In genomic region chrX:8536649-8537048, dm6 we compare ENCODE assay signal across 1 fruit fly cellular context.
TF ChIP-seq lines count a peak whose summit lies in the region.

No protein-coding gene starts in this region.

TF ChIP-seq in whole organism, embryonic, 481 proteins besides CTCF, POLR2A, EP300 and RAD21 (continued from another document and continues in another):
- TF ChIP-seq CG10959 (GFP tag; IDR thresholded peaks at IDR 0.05; lab: Robert Waterston, UW): no peak
- TF ChIP-seq Lhr (GFP tag; optimal IDR thresholded peaks at IDR 0.05; lab: Kevin White, UChicago): no peak
- TF ChIP-seq CG11696 (GFP tag; IDR thresholded peaks at IDR 0.05; lab: Robert Waterston, UW): no peak
- no peak for TF ChIP-seq fd96Cb (tag; optimal IDR thresholded peaks at IDR 0.05; lab: Kevin White, UChicago)
- no peak for TF ChIP-seq zen (tag; optimal IDR thresholded peaks at IDR 0.05; lab: Kevin White, UChicago)
- TF ChIP-seq CG1602 (GFP tag; optimal IDR thresholded peaks at IDR 0.05; lab: Kevin White, UChicago): no peak
- TF ChIP-seq CrebB (tag; optimal IDR thresholded peaks at IDR 0.05; lab: Kevin White, UChicago): no peak
- no peak for TF ChIP-seq CG18764 (GFP tag; optimal IDR thresholded peaks at IDR 0.05; lab: Kevin White, UChicago)
- no peak; the same call in 1 of the 2 replicates for TF ChIP-seq bowl (GFP tag; IDR thresholded peaks at IDR 0.05; lab: Robert Waterston, UW)
- no peak for TF ChIP-seq Dip3 (GFP tag; optimal IDR thresholded peaks at IDR 0.05; lab: Kevin White, UChicago)
- no peak for TF ChIP-seq pita (GFP tag; optimal IDR thresholded peaks at IDR 0.05; lab: Kevin White, UChicago)
- no peak for TF ChIP-seq Dbx (GFP tag; IDR thresholded peaks at IDR 0.05; lab: Robert Waterston, UW)
- peak; percentile 56 for TF ChIP-seq lab (GFP tag; optimal IDR thresholded peaks at IDR 0.05; lab: Kevin White, UChicago)
- no peak for TF ChIP-seq Hmr (GFP tag; optimal IDR thresholded peaks at IDR 0.05; lab: Kevin White, UChicago)
- TF ChIP-seq nom (GFP tag; optimal IDR thresholded peaks at IDR 0.05; lab: Kevin White, UChicago): no peak
- TF ChIP-seq CG14441 (GFP tag; IDR thresholded peaks at IDR 0.05; lab: Robert Waterston, UW): peak; percentile 42; the same call in 1 of the 2 replicates
- TF ChIP-seq Lim3 (GFP tag; IDR thresholded peaks at IDR 0.05; lab: Robert Waterston, UW): no peak
- 0 out of 2 replicates have a peak, but pooled peaks have one; percentile 16 for TF ChIP-seq Nf-YA (GFP tag; IDR thresholded peaks at IDR 0.05; lab: Robert Waterston, UW)
- TF ChIP-seq HLH54F (GFP tag; optimal IDR thresholded peaks at IDR 0.05; lab: Kevin White, UChicago): no peak
- peak; percentile 58 for TF ChIP-seq sisA (GFP tag; IDR thresholded peaks at IDR 0.05; lab: Robert Waterston, UW)
- no peak for TF ChIP-seq crol (GFP tag; IDR thresholded peaks at IDR 0.05; lab: Robert Waterston, UW)
- TF ChIP-seq wor (GFP tag; IDR thresholded peaks at IDR 0.05; lab: Robert Waterston, UW): peak; percentile 13; the same call in 1 of the 2 replicates
- TF ChIP-seq CG10979 (tag; optimal IDR thresholded peaks at IDR 0.05; lab: Kevin White, UChicago): no peak
- no peak for TF ChIP-seq slou (GFP tag; optimal IDR thresholded peaks at IDR 0.05; lab: Kevin White, UChicago)
- TF ChIP-seq jing (GFP tag; optimal IDR thresholded peaks at IDR 0.05; lab: Kevin White, UChicago): no peak
- no peak for TF ChIP-seq H15 (GFP tag; IDR thresholded peaks at IDR 0.05; lab: Robert Waterston, UW)
- TF ChIP-seq Sry-δ (GFP tag; optimal IDR thresholded peaks at IDR 0.05; lab: Kevin White, UChicago): no peak
- no peak for TF ChIP-seq Stat92E (GFP tag; optimal IDR thresholded peaks at IDR 0.05; lab: Kevin White, UChicago)
- TF ChIP-seq CG15479 (GFP tag; optimal IDR thresholded peaks at IDR 0.05; lab: Kevin White, UChicago): no peak
- TF ChIP-seq phol (tag; optimal IDR thresholded peaks at IDR 0.05; lab: Kevin White, UChicago): peak; percentile 1
- no peak for TF ChIP-seq usp (GFP tag; optimal IDR thresholded peaks at IDR 0.05; lab: Kevin White, UChicago)
- TF ChIP-seq wdn (GFP tag; IDR thresholded peaks at IDR 0.05; lab: Robert Waterston, UW): peak; percentile 39; the same call in 1 of the 2 replicates
- peak; percentile 62 for TF ChIP-seq sob (GFP tag; IDR thresholded peaks at IDR 0.05; lab: Robert Waterston, UW)
- TF ChIP-seq HLH3B (GFP tag; IDR thresholded peaks at IDR 0.05; lab: Robert Waterston, UW): 0 out of 2 replicates have a peak, but pooled peaks have one; percentile 41
- no peak for TF ChIP-seq Bdp1 (GFP tag; optimal IDR thresholded peaks at IDR 0.05; lab: Kevin White, UChicago)
- TF ChIP-seq Dip2 (GFP tag; IDR thresholded peaks at IDR 0.05; lab: Robert Waterston, UW): no peak
- 0 out of 3 replicates have a peak, but pooled peaks have one; percentile 38 for TF ChIP-seq CG11695 (GFP tag; IDR thresholded peaks at IDR 0.05; lab: Robert Waterston, UW)
- TF ChIP-seq Hsf (GFP tag; optimal IDR thresholded peaks at IDR 0.05; lab: Kevin White, UChicago): no peak
- TF ChIP-seq pros (GFP tag; optimal IDR thresholded peaks at IDR 0.05; lab: Kevin White, UChicago): no peak
- no peak for TF ChIP-seq emc (GFP tag; optimal IDR thresholded peaks at IDR 0.05; lab: Kevin White, UChicago)
- no peak for TF ChIP-seq CG2116 (GFP tag; optimal IDR thresholded peaks at IDR 0.05; lab: Kevin White, UChicago)
- no peak for TF ChIP-seq Awh (GFP tag; IDR thresholded peaks at IDR 0.05; lab: Robert Waterston, UW)
- TF ChIP-seq CG7987 (GFP tag; optimal IDR thresholded peaks at IDR 0.05; lab: Kevin White, UChicago): no peak
- TF ChIP-seq ATbp (GFP tag; optimal IDR thresholded peaks at IDR 0.05; lab: Kevin White, UChicago): no peak
- TF ChIP-seq CkIIα-i1 (GFP tag; IDR thresholded peaks at IDR 0.05; lab: Robert Waterston, UW): no peak
- TF ChIP-seq scrt (GFP tag; optimal IDR thresholded peaks at IDR 0.05; lab: Kevin White, UChicago): no peak
- peak; percentile 43; the same call in 1 of the 2 replicates for TF ChIP-seq CG6689 (GFP tag; IDR thresholded peaks at IDR 0.05; lab: Robert Waterston, UW)
- TF ChIP-seq run (tag; optimal IDR thresholded peaks at IDR 0.05; lab: Kevin White, UChicago): no peak
- no peak for TF ChIP-seq CG1529 (GFP tag; optimal IDR thresholded peaks at IDR 0.05; lab: Kevin White, UChicago)
- no peak for TF ChIP-seq Doc2 (GFP tag; IDR thresholded peaks at IDR 0.05; lab: Robert Waterston, UW)
- no peak for TF ChIP-seq CG2199 (GFP tag; IDR thresholded peaks at IDR 0.05; lab: Robert Waterston, UW)
- no peak for TF ChIP-seq CG6254 (GFP tag; optimal IDR thresholded peaks at IDR 0.05; lab: Kevin White, UChicago)
- no peak for TF ChIP-seq CG31365 (tag; optimal IDR thresholded peaks at IDR 0.05; lab: Kevin White, UChicago)
- TF ChIP-seq Ets65A (GFP tag; lab: Kevin White, UChicago): peak; percentile 89
- no peak for TF ChIP-seq repo (GFP tag; optimal IDR thresholded peaks at IDR 0.05; lab: Kevin White, UChicago)
- no peak for TF ChIP-seq Dll (GFP tag; IDR thresholded peaks at IDR 0.05; lab: Robert Waterston, UW; ENCODE audit: partially characterized antibody)
- TF ChIP-seq CG6765 (GFP tag; optimal IDR thresholded peaks at IDR 0.05; lab: Kevin White, UChicago): no peak
- TF ChIP-seq MESR4 (GFP tag; optimal IDR thresholded peaks at IDR 0.05; lab: Kevin White, UChicago): no peak
- TF ChIP-seq CG11085 (GFP tag; IDR thresholded peaks at IDR 0.05; lab: Robert Waterston, UW): no peak
- no peak for TF ChIP-seq Abd-B (GFP tag; optimal IDR thresholded peaks at IDR 0.05; lab: Kevin White, UChicago)
- no peak for TF ChIP-seq D19A (tag; optimal IDR thresholded peaks at IDR 0.05; lab: Kevin White, UChicago)
- no peak for TF ChIP-seq Mes4 (GFP tag; optimal IDR thresholded peaks at IDR 0.05; lab: Kevin White, UChicago)
- TF ChIP-seq grau (tag; optimal IDR thresholded peaks at IDR 0.05; lab: Kevin White, UChicago): peak; percentile 80
- no peak for TF ChIP-seq eyg (GFP tag; optimal IDR thresholded peaks at IDR 0.05; lab: Kevin White, UChicago)
- TF ChIP-seq CG3726 (GFP tag; IDR thresholded peaks at IDR 0.05; lab: Robert Waterston, UW): no peak
- peak; percentile 59 for TF ChIP-seq Rfx (GFP tag; IDR thresholded peaks at IDR 0.05; lab: Robert Waterston, UW)
- 0 out of 3 replicates have a peak, but pooled peaks have one; percentile 47 for TF ChIP-seq gce (GFP tag; IDR thresholded peaks at IDR 0.05; lab: Robert Waterston, UW)
- TF ChIP-seq Atf-2 (GFP tag; optimal IDR thresholded peaks at IDR 0.05; lab: Kevin White, UChicago): no peak
- no peak; the same call in 2 of the 3 replicates for TF ChIP-seq tgo (GFP tag; IDR thresholded peaks at IDR 0.05; lab: Robert Waterston, UW)
- TF ChIP-seq chn (GFP tag; optimal IDR thresholded peaks at IDR 0.05; lab: Kevin White, UChicago): no peak
- no peak for TF ChIP-seq peb (GFP tag; IDR thresholded peaks at IDR 0.05; lab: Robert Waterston, UW)
- TF ChIP-seq CG1792 (GFP tag; optimal IDR thresholded peaks at IDR 0.05; lab: Kevin White, UChicago): no peak
- TF ChIP-seq CG15696 (tag; optimal IDR thresholded peaks at IDR 0.05; lab: Kevin White, UChicago): no peak
- TF ChIP-seq mld (GFP tag; IDR thresholded peaks at IDR 0.05; lab: Robert Waterston, UW; ENCODE audit: partially characterized antibody): no peak
- no peak for TF ChIP-seq Mad (GFP tag; optimal IDR thresholded peaks at IDR 0.05; lab: Kevin White, UChicago)
- no peak for TF ChIP-seq CG16813 (GFP tag; IDR thresholded peaks at IDR 0.05; lab: Robert Waterston, UW; ENCODE audit: partially characterized antibody)
- peak; percentile 43 for TF ChIP-seq gem (tag; optimal IDR thresholded peaks at IDR 0.05; lab: Kevin White, UChicago)
- peak; percentile 16 for TF ChIP-seq CG6854 (GFP tag; optimal IDR thresholded peaks at IDR 0.05; lab: Kevin White, UChicago)
- no peak for TF ChIP-seq CG15601 (tag; optimal IDR thresholded peaks at IDR 0.05; lab: Kevin White, UChicago)
- no peak for TF ChIP-seq CG33213 (GFP tag; optimal IDR thresholded peaks at IDR 0.05; lab: Kevin White, UChicago)
- TF ChIP-seq Atf3 (GFP tag; optimal IDR thresholded peaks at IDR 0.05; lab: Kevin White, UChicago): no peak
- TF ChIP-seq CG1832 (GFP tag; optimal IDR thresholded peaks at IDR 0.05; lab: Kevin White, UChicago): no peak
- no peak for TF ChIP-seq fd3F (GFP tag; optimal IDR thresholded peaks at IDR 0.05; lab: Kevin White, UChicago)
- no peak for TF ChIP-seq dati (GFP tag; IDR thresholded peaks at IDR 0.05; lab: Robert Waterston, UW)
- no peak for TF ChIP-seq CG14710 (tag; optimal IDR thresholded peaks at IDR 0.05; lab: Kevin White, UChicago)
- TF ChIP-seq CG43689 (GFP tag; IDR thresholded peaks at IDR 0.05; lab: Robert Waterston, UW): no peak
- TF ChIP-seq twi (tag; optimal IDR thresholded peaks at IDR 0.05; lab: Kevin White, UChicago): no peak
- no peak for TF ChIP-seq CG7271 (tag; optimal IDR thresholded peaks at IDR 0.05; lab: Kevin White, UChicago)
- TF ChIP-seq Trl (optimal IDR thresholded peaks at IDR 0.05; lab: Kevin White, UChicago): no peak
- peak; percentile 46 for TF ChIP-seq Trl (GFP tag; optimal IDR thresholded peaks at IDR 0.05; lab: Kevin White, UChicago)
- TF ChIP-seq CG9932 (GFP tag; IDR thresholded peaks at IDR 0.05; lab: Robert Waterston, UW): peak; percentile 50; the same call in 1 of the 2 replicates
- TF ChIP-seq fd102C (GFP tag; optimal IDR thresholded peaks at IDR 0.05; lab: Kevin White, UChicago): no peak
- no peak for TF ChIP-seq dimm (GFP tag; IDR thresholded peaks at IDR 0.05; lab: Robert Waterston, UW)
- no peak for TF ChIP-seq CG3281 (GFP tag; optimal IDR thresholded peaks at IDR 0.05; lab: Kevin White, UChicago)
- no peak for TF ChIP-seq NFAT (GFP tag; IDR thresholded peaks at IDR 0.05; lab: Robert Waterston, UW)
- TF ChIP-seq Doc3 (GFP tag; IDR thresholded peaks at IDR 0.05; lab: Robert Waterston, UW; ENCODE audit: partially characterized antibody): no peak
- TF ChIP-seq hbn (GFP tag; IDR thresholded peaks at IDR 0.05; lab: Robert Waterston, UW; ENCODE audit: partially characterized antibody): no peak
- no peak for TF ChIP-seq fru (optimal IDR thresholded peaks at IDR 0.05; lab: Kevin White, UChicago)
- TF ChIP-seq Hey (tag; optimal IDR thresholded peaks at IDR 0.05; lab: Kevin White, UChicago): no peak
- no peak for TF ChIP-seq onecut (GFP tag; IDR thresholded peaks at IDR 0.05; lab: Robert Waterston, UW)
- no peak for TF ChIP-seq BEAF-32 (GFP tag; optimal IDR thresholded peaks at IDR 0.05; lab: Kevin White, UChicago)
- TF ChIP-seq Eip74EF (GFP tag; optimal IDR thresholded peaks at IDR 0.05; lab: Kevin White, UChicago): no peak
- TF ChIP-seq dmrt99B (tag; optimal IDR thresholded peaks at IDR 0.05; lab: Kevin White, UChicago): peak; percentile 61
- no peak for TF ChIP-seq bigmax (GFP tag; optimal IDR thresholded peaks at IDR 0.05; lab: Kevin White, UChicago)
- TF ChIP-seq CG2202 (tag; optimal IDR thresholded peaks at IDR 0.05; lab: Kevin White, UChicago): no peak
- TF ChIP-seq ftz-f1 (GFP tag; optimal IDR thresholded peaks at IDR 0.05; lab: Kevin White, UChicago): no peak
- TF ChIP-seq abd-A (tag; optimal IDR thresholded peaks at IDR 0.05; lab: Kevin White, UChicago): no peak
- peak; percentile 63 for TF ChIP-seq slbo (GFP tag; IDR thresholded peaks at IDR 0.05; lab: Robert Waterston, UW)
- TF ChIP-seq CG30431 (GFP tag; optimal IDR thresholded peaks at IDR 0.05; lab: Kevin White, UChicago): no peak
- no peak for TF ChIP-seq CG7357 (GFP tag; IDR thresholded peaks at IDR 0.05; lab: Robert Waterston, UW)
- TF ChIP-seq Meics (GFP tag; optimal IDR thresholded peaks at IDR 0.05; lab: Kevin White, UChicago): peak; percentile 15
- no peak for TF ChIP-seq CG18619 (GFP tag; optimal IDR thresholded peaks at IDR 0.05; lab: Kevin White, UChicago)
- no peak for TF ChIP-seq CG4328 (GFP tag; optimal IDR thresholded peaks at IDR 0.05; lab: Kevin White, UChicago)
- TF ChIP-seq Poxn (GFP tag; IDR thresholded peaks at IDR 0.05; lab: Robert Waterston, UW): no peak
- no peak for TF ChIP-seq CG12155 (GFP tag; optimal IDR thresholded peaks at IDR 0.05; lab: Kevin White, UChicago)
- no peak for TF ChIP-seq ERR (GFP tag; optimal IDR thresholded peaks at IDR 0.05; lab: Kevin White, UChicago)
- TF ChIP-seq shn (GFP tag; optimal IDR thresholded peaks at IDR 0.05; lab: Kevin White, UChicago): no peak
- TF ChIP-seq CG7372 (GFP tag; IDR thresholded peaks at IDR 0.05; lab: Robert Waterston, UW): no peak; the same call in 1 of the 2 replicates
- no peak for TF ChIP-seq z (GFP tag; IDR thresholded peaks at IDR 0.05; lab: Robert Waterston, UW)
- no peak for TF ChIP-seq chm (GFP tag; IDR thresholded peaks at IDR 0.05; lab: Robert Waterston, UW)
- TF ChIP-seq Rx (GFP tag; IDR thresholded peaks at IDR 0.05; lab: Robert Waterston, UW): no peak
- no peak for TF ChIP-seq so (GFP tag; IDR thresholded peaks at IDR 0.05; lab: Robert Waterston, UW)
- no peak for TF ChIP-seq ham (GFP tag; IDR thresholded peaks at IDR 0.05; lab: Robert Waterston, UW)
- TF ChIP-seq pum (GFP tag; optimal IDR thresholded peaks at IDR 0.05; lab: Kevin White, UChicago): peak; percentile 5
- no peak for TF ChIP-seq Nf-YC (tag; optimal IDR thresholded peaks at IDR 0.05; lab: Kevin White, UChicago)
- TF ChIP-seq bab2 (GFP tag; optimal IDR thresholded peaks at IDR 0.05; lab: Kevin White, UChicago): peak; percentile 31
- TF ChIP-seq Oaz (GFP tag; IDR thresholded peaks at IDR 0.05; lab: Robert Waterston, UW): no peak
- TF ChIP-seq C15 (GFP tag; IDR thresholded peaks at IDR 0.05; lab: Robert Waterston, UW): no peak
- TF ChIP-seq ap (GFP tag; IDR thresholded peaks at IDR 0.05; lab: Robert Waterston, UW): no peak
- TF ChIP-seq h (optimal IDR thresholded peaks at IDR 0.05; lab: Kevin White, UChicago): no peak
- peak; percentile 4 for TF ChIP-seq crc (GFP tag; optimal IDR thresholded peaks at IDR 0.05; lab: Kevin White, UChicago)
- no peak for TF ChIP-seq CG34224 (GFP tag; IDR thresholded peaks at IDR 0.05; lab: Robert Waterston, UW; ENCODE audit: partially characterized antibody)
- no peak for TF ChIP-seq CG4404 (GFP tag; IDR thresholded peaks at IDR 0.05; lab: Robert Waterston, UW)
- peak; percentile 60; the same call in 1 of the 2 replicates for TF ChIP-seq CG32532 (GFP tag; IDR thresholded peaks at IDR 0.05; lab: Robert Waterston, UW)
- TF ChIP-seq bbx (GFP tag; IDR thresholded peaks at IDR 0.05; lab: Robert Waterston, UW; ENCODE audit: partially characterized antibody): no peak
- TF ChIP-seq CG7963 (GFP tag; IDR thresholded peaks at IDR 0.05; lab: Robert Waterston, UW; ENCODE audit: partially characterized antibody): no peak
- TF ChIP-seq ken (GFP tag; IDR thresholded peaks at IDR 0.05; lab: Robert Waterston, UW): 0 out of 3 replicates have a peak, but pooled peaks have one; percentile 35
- TF ChIP-seq cg (GFP tag; optimal IDR thresholded peaks at IDR 0.05; lab: Kevin White, UChicago): no peak
